Worm (Caenorhabditis elegans): ENCODE data around the gene pxn-1.

The pxn-1 gene

ce11 chrV:8494260-8494939, at the start of gene pxn-1:
pxn-1 (plus strand) TSS chrV:8494889.
- no peak for TF ChIP-seq ztf-23 (GFP tag; IDR thresholded peaks at IDR 0.05)
- TF ChIP-seq cog-1 (tag; optimal IDR thresholded peaks at IDR 0.05) = no peak
- no peak for TF ChIP-seq med-1 (GFP tag; optimal IDR thresholded peaks at IDR 0.05; ENCODE audit: insufficient read depth)
- TF ChIP-seq ref-1 (GFP tag; conservative IDR thresholded peaks at IDR 0.05) = no peak
- no peak for TF ChIP-seq tab-1 (GFP tag; IDR thresholded peaks at IDR 0.05)
- TF ChIP-seq T22C8.4 (GFP tag; IDR thresholded peaks at IDR 0.05) = no peak
- no peak for TF ChIP-seq flt-1 (GFP tag; IDR thresholded peaks at IDR 0.05)
- TF ChIP-seq ztf-29 (GFP tag; IDR thresholded peaks at IDR 0.05) = no peak
- no peak for TF ChIP-seq klf-2 (GFP tag; conservative IDR thresholded peaks at IDR 0.05)

ce11 chrV:8445636-8446035, 49.1 kb upstream of the pxn-1 start:
- TF ChIP-seq ztf-23 (GFP tag; IDR thresholded peaks at IDR 0.05) (no peak), cog-1 (tag; optimal IDR thresholded peaks at IDR 0.05) (no peak), tab-1 (GFP tag; IDR thresholded peaks at IDR 0.05) (no peak), med-1 (GFP tag; optimal IDR thresholded peaks at IDR 0.05; ENCODE audit: insufficient read depth) (no peak)

- TF ChIP-seq ztf-29 (GFP tag; IDR thresholded peaks at IDR 0.05) = no peak
These were observed 46.8 kb upstream of the pxn-1 start, which contains the start of gene T23B12.5 for ce11 chrV:8447928-8448327. T23B12.5 (minus strand) TSS chrV:8448028.

ce11 chrV:8449241-8449640, 45.4 kb upstream of the pxn-1 start:
- TF ChIP-seq ref-1 (GFP tag; conservative IDR thresholded peaks at IDR 0.05) (no peak), cog-1 (tag; optimal IDR thresholded peaks at IDR 0.05) (no peak), flt-1 (GFP tag; IDR thresholded peaks at IDR 0.05) (no peak), tab-1 (GFP tag; IDR thresholded peaks at IDR 0.05) (no peak), ztf-29 (GFP tag; IDR thresholded peaks at IDR 0.05) (no peak), T22C8.4 (GFP tag; IDR thresholded peaks at IDR 0.05) (no peak), klf-2 (GFP tag; conservative IDR thresholded peaks at IDR 0.05) (no peak), ztf-23 (GFP tag; IDR thresholded peaks at IDR 0.05) (no peak), med-1 (GFP tag; optimal IDR thresholded peaks at IDR 0.05; ENCODE audit: insufficient read depth) (no peak)

ce11 chrV:8450690-8451089, 44.0 kb upstream of the pxn-1 start:
- TF ChIP-seq ref-1 (GFP tag; conservative IDR thresholded peaks at IDR 0.05) = no peak

ce11 chrV:8454995-8455446, 39.7 kb upstream of the pxn-1 start, which contains the start of gene T23B12.11:
T23B12.11 (plus strand) TSS chrV:8455396.
- no peak for TF ChIP-seq ztf-29 (GFP tag; IDR thresholded peaks at IDR 0.05)
- no peak for TF ChIP-seq T22C8.4 (GFP tag; IDR thresholded peaks at IDR 0.05)
- no peak for TF ChIP-seq ztf-23 (GFP tag; IDR thresholded peaks at IDR 0.05)
- no peak for TF ChIP-seq flt-1 (GFP tag; IDR thresholded peaks at IDR 0.05)
- no peak for TF ChIP-seq tab-1 (GFP tag; IDR thresholded peaks at IDR 0.05)
- no peak for TF ChIP-seq klf-2 (GFP tag; conservative IDR thresholded peaks at IDR 0.05)
- no peak for TF ChIP-seq cog-1 (tag; optimal IDR thresholded peaks at IDR 0.05)

ce11 chrV:8460306-8460705, 34.4 kb upstream of the pxn-1 start, which contains the start of gene T23B12.6:
T23B12.6 (minus strand) TSS chrV:8460419.
- no peak for TF ChIP-seq tab-1 (GFP tag; IDR thresholded peaks at IDR 0.05)
- TF ChIP-seq cog-1 (tag; optimal IDR thresholded peaks at IDR 0.05) = no peak
- TF ChIP-seq klf-2 (GFP tag; conservative IDR thresholded peaks at IDR 0.05) = no peak

ce11 chrV:8460800-8461199, 33.9 kb upstream of the pxn-1 start:
- TF ChIP-seq ref-1 (GFP tag; conservative IDR thresholded peaks at IDR 0.05) = no peak
- no peak for TF ChIP-seq T22C8.4 (GFP tag; IDR thresholded peaks at IDR 0.05)
- TF ChIP-seq med-1 (GFP tag; optimal IDR thresholded peaks at IDR 0.05; ENCODE audit: insufficient read depth) = no peak
- TF ChIP-seq tab-1 (GFP tag; IDR thresholded peaks at IDR 0.05) = no peak
- TF ChIP-seq flt-1 (GFP tag; IDR thresholded peaks at IDR 0.05) = no peak
- no peak for TF ChIP-seq klf-2 (GFP tag; conservative IDR thresholded peaks at IDR 0.05)
- TF ChIP-seq ztf-23 (GFP tag; IDR thresholded peaks at IDR 0.05) = no peak
- no peak for TF ChIP-seq cog-1 (tag; optimal IDR thresholded peaks at IDR 0.05)
- no peak for TF ChIP-seq ztf-29 (GFP tag; IDR thresholded peaks at IDR 0.05)

ce11 chrV:8462074-8462473, 32.6 kb upstream of the pxn-1 start, which contains the start of the genes dnj-22 and natc-1:
dnj-22 (minus strand) TSS chrV:8462120.
natc-1 (plus strand) TSS chrV:8462359.
- TF ChIP-seq ref-1 (GFP tag; conservative IDR thresholded peaks at IDR 0.05) = no peak
- no peak for TF ChIP-seq T22C8.4 (GFP tag; IDR thresholded peaks at IDR 0.05)
- TF ChIP-seq klf-2 (GFP tag; conservative IDR thresholded peaks at IDR 0.05) = no peak
- no peak for TF ChIP-seq med-1 (GFP tag; optimal IDR thresholded peaks at IDR 0.05; ENCODE audit: insufficient read depth)
- TF ChIP-seq ztf-29 (GFP tag; IDR thresholded peaks at IDR 0.05) = no peak
- TF ChIP-seq flt-1 (GFP tag; IDR thresholded peaks at IDR 0.05) = no peak
- peak; percentile 67 for TF ChIP-seq cog-1 (tag; optimal IDR thresholded peaks at IDR 0.05)
- no peak for TF ChIP-seq tab-1 (GFP tag; IDR thresholded peaks at IDR 0.05)
- no peak for TF ChIP-seq ztf-23 (GFP tag; IDR thresholded peaks at IDR 0.05)

ce11 chrV:8465386-8465785, 29.3 kb upstream of the pxn-1 start, which contains the start of gene mrps-2:
mrps-2 (plus strand) TSS chrV:8465686.
- TF ChIP-seq med-1 (GFP tag; optimal IDR thresholded peaks at IDR 0.05; ENCODE audit: insufficient read depth) = no peak
- TF ChIP-seq klf-2 (GFP tag; conservative IDR thresholded peaks at IDR 0.05) = no peak
- no peak for TF ChIP-seq ztf-23 (GFP tag; IDR thresholded peaks at IDR 0.05)
- TF ChIP-seq tab-1 (GFP tag; IDR thresholded peaks at IDR 0.05) = no peak
- no peak for TF ChIP-seq T22C8.4 (GFP tag; IDR thresholded peaks at IDR 0.05)
- no peak for TF ChIP-seq ztf-29 (GFP tag; IDR thresholded peaks at IDR 0.05)
- TF ChIP-seq flt-1 (GFP tag; IDR thresholded peaks at IDR 0.05) = no peak
